Worm (Caenorhabditis elegans) whole organism, early embryonic: ENCODE measurements around the gene W10C6.2.

Experiments used
- F13C5.2 ChIP-seq: sonication (generic microtip); optimal IDR thresholded peaks from 2 replicates; lab custom pipeline; 2017; ENCODE audit warnings: mild to moderate bottlenecking, missing genetic modification characterization, inconsistent platforms, missing compliant biosample characterization
- aly-1 ChIP-seq: sonication (generic microtip); optimal IDR thresholded peaks from 2 replicates; lab custom pipeline; 2016; ENCODE audit warnings: missing genetic modification characterization, missing compliant biosample characterization
- ama-1 ChIP-seq: fragments of 150-350 bp; optimal IDR thresholded peaks from 2 replicates; lab custom pipeline; 2014
- ceh-13 ChIP-seq: fragments of 200-800 bp; sonication (Bioruptor generic); optimal IDR thresholded peaks from 2 replicates; lab custom pipeline; 2018; ENCODE audit warnings: mild to moderate bottlenecking, missing genetic modification characterization, missing compliant biosample characterization
- ceh-36 ChIP-seq: sonication (generic microtip); optimal IDR thresholded peaks from 2 replicates; lab custom pipeline; 2016; ENCODE audit warnings: missing genetic modification characterization, inconsistent platforms, missing compliant biosample characterization
- flt-1 ChIP-seq: fragments of 200-800 bp; sonication (Bioruptor generic); IDR thresholded peaks from 2 replicates; pipeline ENCODE4 v1.3.6; 2022; ENCODE audit warnings: missing genetic modification characterization, missing compliant biosample characterization
- hmbx-1 ChIP-seq: sonication (generic microtip); optimal IDR thresholded peaks from 2 replicates; lab custom pipeline; 2016; ENCODE audit warnings: mild to moderate bottlenecking, missing genetic modification characterization, missing compliant biosample characterization
- hmg-4 ChIP-seq: fragments of 200-800 bp; sonication (Bioruptor generic); optimal IDR thresholded peaks from 2 replicates; lab custom pipeline; 2018; ENCODE audit warnings: mild to moderate bottlenecking, missing genetic modification characterization, missing compliant biosample characterization
- scrt-1 ChIP-seq: fragments of 200-800 bp; sonication (Bioruptor generic); IDR thresholded peaks from 2 replicates; pipeline ENCODE4 v1.3.6; 2022; ENCODE audit warnings: missing genetic modification characterization, missing compliant biosample characterization

- TF ChIP-seq F13C5.2 (tag; lab: Kevin White, UChicago) = no peak
- TF ChIP-seq ceh-36 (tag; lab: Kevin White, UChicago) = no peak
- no peak for TF ChIP-seq scrt-1 (GFP tag; lab: Robert Waterston, UW)
- TF ChIP-seq hmg-4 (GFP tag; lab: Kevin White, UChicago) = no peak
- TF ChIP-seq flt-1 (GFP tag; lab: Robert Waterston, UW) = no peak
- no peak for TF ChIP-seq ceh-13
- no peak for TF ChIP-seq hmbx-1 (tag; lab: Kevin White, UChicago)
- TF ChIP-seq ama-1 = no peak
- TF ChIP-seq aly-1 (tag; lab: Kevin White, UChicago) = no peak
These were observed 34.5 kb upstream of the W10C6.2 start for ce11 chrII:11156160-11156559.
